Fruit fly (Drosophila melanogaster): Measurements from ENCODE around the gene loaf.

DNA sequence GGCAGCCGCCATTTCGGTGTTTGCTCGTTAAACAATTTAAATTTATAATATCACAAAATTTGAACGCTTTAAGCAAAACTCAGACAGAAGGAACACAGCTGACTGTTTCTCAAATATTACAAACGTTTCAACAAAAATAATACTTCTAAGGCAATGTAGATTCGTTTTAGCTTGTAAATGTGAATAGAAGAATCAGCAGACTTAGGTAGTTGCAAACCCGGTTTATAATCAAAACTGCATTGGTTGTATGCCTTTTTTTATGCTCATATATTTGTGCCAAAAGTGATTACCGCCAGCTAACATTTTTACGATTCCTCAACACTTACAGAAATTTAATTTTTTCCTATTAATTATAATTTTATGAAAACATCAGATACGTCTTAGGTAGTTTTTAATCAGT lies 8.4 kb upstream of the loaf start, which contains the start of gene Tim13:
- TF ChIP-seq CG8478 (optimal IDR thresholded peaks at IDR 0.05) (no peak), CTCF (optimal IDR thresholded peaks at IDR 0.05) (no peak)
